Fruit fly (Drosophila melanogaster): ENCODE measurements around the gene Nipsnap.

Nipsnap gene

DNA sequence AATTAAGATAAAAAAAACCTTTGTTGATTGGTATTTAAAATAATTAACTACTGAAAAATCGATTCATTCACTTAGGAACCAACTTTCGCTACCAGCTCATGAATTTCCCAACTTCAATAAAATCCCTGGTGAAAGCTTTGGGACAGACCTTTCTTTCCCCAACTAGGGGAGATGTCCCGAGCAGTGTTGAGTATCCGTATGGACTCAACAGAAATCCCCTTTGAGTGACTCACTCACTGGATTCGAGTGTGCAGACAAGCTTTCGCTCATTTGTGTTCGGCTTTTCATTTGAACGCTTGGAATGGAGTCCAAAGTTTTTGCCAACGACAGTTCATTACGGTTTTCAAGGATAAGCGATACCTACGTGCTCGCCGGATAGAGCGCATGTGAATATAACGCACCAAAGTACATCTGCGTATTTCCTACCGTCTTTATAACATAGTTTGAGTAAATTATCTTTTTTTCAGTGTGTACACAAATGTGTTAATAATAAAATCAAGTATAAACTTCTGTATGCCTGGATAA is 9.9 kb downstream of the Nipsnap start, which contains the start of gene dpr18 (continued):
- TF ChIP-seq CG1602 (GFP tag; optimal IDR thresholded peaks at IDR 0.05) (no peak), D19A (tag; optimal IDR thresholded peaks at IDR 0.05) (no peak), bbx (GFP tag; IDR thresholded peaks at IDR 0.05; ENCODE audit: partially characterized antibody) (peak; percentile 25; the same call in 1 of the 2 replicates), CG10321 (GFP tag; IDR thresholded peaks at IDR 0.05) (no peak), CG10462 (GFP tag; optimal IDR thresholded peaks at IDR 0.05) (no peak), Bteb2 (GFP tag; optimal IDR thresholded peaks at IDR 0.05) (no peak), tin (GFP tag; optimal IDR thresholded peaks at IDR 0.05) (no peak), z (GFP tag; IDR thresholded peaks at IDR 0.05) (peak; percentile 98), CG16815 (GFP tag; optimal IDR thresholded peaks at IDR 0.05) (no peak), Awh (GFP tag; IDR thresholded peaks at IDR 0.05) (no peak), CG34422 (GFP tag; IDR thresholded peaks at IDR 0.05) (no peak), Vsx1 (GFP tag; optimal IDR thresholded peaks at IDR 0.05) (no peak), CG6272 (GFP tag; IDR thresholded peaks at IDR 0.05) (no peak), CG4617 (GFP tag; optimal IDR thresholded peaks at IDR 0.05; ENCODE audit: borderline replicate concordance) (no peak), CG17568 (GFP tag; optimal IDR thresholded peaks at IDR 0.05) (no peak), Atf6 (GFP tag; IDR thresholded peaks at IDR 0.05) (no peak), ATbp (GFP tag; optimal IDR thresholded peaks at IDR 0.05) (no peak), otp (GFP tag; IDR thresholded peaks at IDR 0.05) (no peak), ssp (GFP tag; IDR thresholded peaks at IDR 0.05) (no peak), Nf-YA (GFP tag; IDR thresholded peaks at IDR 0.05) (no peak), chinmo (GFP tag; IDR thresholded peaks at IDR 0.05; ENCODE audit: partially characterized antibody) (0 out of 4 replicates have a peak, but pooled peaks have one; percentile 7), Hmr (GFP tag; optimal IDR thresholded peaks at IDR 0.05) (no peak), CG11085 (GFP tag; IDR thresholded peaks at IDR 0.05) (no peak), CG3407 (GFP tag; optimal IDR thresholded peaks at IDR 0.05) (no peak), sima (GFP tag; optimal IDR thresholded peaks at IDR 0.05) (no peak), CG42726 (GFP tag; IDR thresholded peaks at IDR 0.05; ENCODE audit: partially characterized antibody) (no peak), tx (GFP tag; optimal IDR thresholded peaks at IDR 0.05) (no peak), Nf-YC (tag; optimal IDR thresholded peaks at IDR 0.05) (no peak), H15 (GFP tag; IDR thresholded peaks at IDR 0.05) (no peak), Bgb (GFP tag; IDR thresholded peaks at IDR 0.05; ENCODE audit: partially characterized antibody) (no peak), Doc2 (GFP tag; IDR thresholded peaks at IDR 0.05) (no peak), CG30403 (GFP tag; optimal IDR thresholded peaks at IDR 0.05) (no peak), CG14014 (GFP tag; IDR thresholded peaks at IDR 0.05) (0 out of 2 replicates have a peak, but pooled peaks have one; percentile 28), CG32767 (GFP tag; IDR thresholded peaks at IDR 0.05) (no peak), CG17361 (GFP tag; IDR thresholded peaks at IDR 0.05) (no peak), pros (GFP tag; optimal IDR thresholded peaks at IDR 0.05) (no peak), CG15601 (tag; optimal IDR thresholded peaks at IDR 0.05) (no peak), da (GFP tag; optimal IDR thresholded peaks at IDR 0.05) (no peak), CG2202 (tag; optimal IDR thresholded peaks at IDR 0.05) (no peak), CG15696 (tag; optimal IDR thresholded peaks at IDR 0.05) (no peak), sug (tag; optimal IDR thresholded peaks at IDR 0.05) (no peak), Optix (GFP tag; IDR thresholded peaks at IDR 0.05) (no peak), Dip2 (GFP tag; IDR thresholded peaks at IDR 0.05) (no peak), abd-A (tag; optimal IDR thresholded peaks at IDR 0.05) (peak; percentile 10), Deaf1 (tag; optimal IDR thresholded peaks at IDR 0.05) (peak; percentile 85), tgo (GFP tag; IDR thresholded peaks at IDR 0.05) (no peak), lmd (GFP tag; IDR thresholded peaks at IDR 0.05) (no peak), CG2116 (GFP tag; optimal IDR thresholded peaks at IDR 0.05) (no peak), ci (GFP tag; IDR thresholded peaks at IDR 0.05) (no peak), CG6765 (GFP tag; optimal IDR thresholded peaks at IDR 0.05) (no peak), Ada2b (GFP tag; IDR thresholded peaks at IDR 0.05) (no peak), lbe (GFP tag; optimal IDR thresholded peaks at IDR 0.05) (no peak)

Measured in whole organism, embryonic.